Fruit fly (Drosophila melanogaster) S2 (cell line): ENCODE data around the gene Usp2.

ENCODE experiments used
- CG8478 ChIP-seq: fragments of >200 bp; optimal IDR thresholded peaks from 2 replicates; lab custom pipeline; 2018
- CTCF ChIP-seq, 2 experiments: fragments of >200 bp; optimal IDR thresholded peaks; 2 replicates each; lab custom pipeline; 2018

- TF ChIP-seq CTCF (optimal IDR thresholded peaks at IDR 0.05; lab: Kevin White, UChicago) (no peak), CG8478 (lab: Kevin White, UChicago) (no peak)
Measured at dm6 chrX:22509085-22509484, 53.5 kb downstream of the Usp2 start.
